Fruit fly (Drosophila melanogaster): Measurements from ENCODE around the gene CG10887.
"Not testable (repeated sequence)": the region's sequence is repeated elsewhere in the genome, so short reads cannot be mapped to it uniquely, and the experiment has no call there.

CG10887 gene

dm6 chr3R:20114538-20114937 is at the start of gene CG10887:
TSS of gene CG10887 (plus strand) at chr3R:20114838.
- TF ChIP-seq Met, Eip75B, CG7368 (GFP tag; optimal IDR thresholded peaks at IDR 0.05): not testable (repeated sequence)

dm6 chr3R:20066435-20066834 is 48.2 kb upstream of the CG10887 start:
- TF ChIP-seq CG32006 (GFP tag; optimal IDR thresholded peaks at IDR 0.05), result no peak
- TF ChIP-seq vri (GFP tag; optimal IDR thresholded peaks at IDR 0.05), result no peak
- no peak for TF ChIP-seq ss (GFP tag; optimal IDR thresholded peaks at IDR 0.05)
- TF ChIP-seq Ets21C (GFP tag; optimal IDR thresholded peaks at IDR 0.05), result no peak
- TF ChIP-seq Eip78C (GFP tag), result no peak
- TF ChIP-seq OdsH (GFP tag; optimal IDR thresholded peaks at IDR 0.05), result no peak
- TF ChIP-seq Hr4 (GFP tag; optimal IDR thresholded peaks at IDR 0.05), result no peak
- no peak for TF ChIP-seq CG7368 (GFP tag; optimal IDR thresholded peaks at IDR 0.05)
- no peak for TF ChIP-seq eg (GFP tag; IDR thresholded peaks at IDR 0.05)
- no peak for TF ChIP-seq Blimp-1 (GFP tag; optimal IDR thresholded peaks at IDR 0.05)
- no peak for TF ChIP-seq CG16779 (tag; optimal IDR thresholded peaks at IDR 0.05)
- no peak for TF ChIP-seq CG10669 (GFP tag; optimal IDR thresholded peaks at IDR 0.05)
- no peak for TF ChIP-seq CG11902 (GFP tag; optimal IDR thresholded peaks at IDR 0.05)
- no peak for TF ChIP-seq CG11762 (GFP tag; optimal IDR thresholded peaks at IDR 0.05; ENCODE audit: insufficient read depth)
- TF ChIP-seq Sox15 (GFP tag; optimal IDR thresholded peaks at IDR 0.05), result no peak
- TF ChIP-seq CG8119 (GFP tag; IDR thresholded peaks at IDR 0.05), result no peak
- TF ChIP-seq Gug (GFP tag; IDR thresholded peaks at IDR 0.05), result no peak
- TF ChIP-seq Eip75B (GFP tag; optimal IDR thresholded peaks at IDR 0.05), result no peak

DNA sequence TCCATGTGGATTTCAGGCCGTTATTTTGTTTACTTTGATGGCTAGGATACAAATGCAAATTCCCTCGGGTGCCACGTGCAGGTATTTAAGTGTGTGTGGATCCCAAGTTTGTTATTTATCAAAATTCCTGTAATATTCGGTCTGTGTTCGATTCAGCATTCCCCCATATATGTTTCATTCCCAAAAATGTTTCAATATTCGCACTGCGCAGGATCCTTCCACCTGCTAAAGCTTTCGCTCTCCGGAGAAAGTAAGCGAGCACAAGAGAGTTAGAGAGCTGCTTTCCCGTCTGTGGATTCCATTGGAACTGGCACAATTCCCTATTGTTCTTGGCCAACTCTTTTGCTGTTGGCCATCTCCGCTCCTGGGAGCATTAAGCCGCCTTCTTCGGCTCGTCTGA is 34.4 kb upstream of the CG10887 start:
- TF ChIP-seq Hr4 (GFP tag; optimal IDR thresholded peaks at IDR 0.05) (no peak), topi (GFP tag; optimal IDR thresholded peaks at IDR 0.05) (no peak), CG8119 (GFP tag; IDR thresholded peaks at IDR 0.05) (no peak), CG7368 (GFP tag; optimal IDR thresholded peaks at IDR 0.05) (no peak), salr (GFP tag; optimal IDR thresholded peaks at IDR 0.05) (no peak), CG6276 (GFP tag; optimal IDR thresholded peaks at IDR 0.05) (no peak), CG11902 (GFP tag; optimal IDR thresholded peaks at IDR 0.05) (no peak), pdm3 (GFP tag; optimal IDR thresholded peaks at IDR 0.05) (no peak), CG3919 (GFP tag; optimal IDR thresholded peaks at IDR 0.05) (no peak), CG1621 (tag; optimal IDR thresholded peaks at IDR 0.05) (no peak), Hr38 (GFP tag; optimal IDR thresholded peaks at IDR 0.05) (no peak), CG6792 (GFP tag; optimal IDR thresholded peaks at IDR 0.05) (no peak), Sox102F (GFP tag; optimal IDR thresholded peaks at IDR 0.05) (no peak), CG15336 (GFP tag; IDR thresholded peaks at IDR 0.05) (no peak), CG10669 (GFP tag; optimal IDR thresholded peaks at IDR 0.05) (no peak), CG11294 (GFP tag; IDR thresholded peaks at IDR 0.05) (no peak), Lpt (GFP tag; optimal IDR thresholded peaks at IDR 0.05) (no peak), vri (GFP tag; optimal IDR thresholded peaks at IDR 0.05) (no peak)

- TF ChIP-seq CG10669 (GFP tag; optimal IDR thresholded peaks at IDR 0.05) (no peak), Sox15 (GFP tag; optimal IDR thresholded peaks at IDR 0.05) (no peak), CG1621 (tag; optimal IDR thresholded peaks at IDR 0.05) (no peak), eg (GFP tag; IDR thresholded peaks at IDR 0.05) (no peak), CG6854 (GFP tag; optimal IDR thresholded peaks at IDR 0.05) (no peak), svp (GFP tag) (no peak), fd85E (GFP tag; optimal IDR thresholded peaks at IDR 0.05) (no peak), CG8632 (GFP tag; optimal IDR thresholded peaks at IDR 0.05) (no peak), CG32006 (GFP tag; optimal IDR thresholded peaks at IDR 0.05) (no peak), CG6808 (GFP tag; optimal IDR thresholded peaks at IDR 0.05) (no peak), topi (GFP tag; optimal IDR thresholded peaks at IDR 0.05) (no peak), pdm3 (GFP tag; optimal IDR thresholded peaks at IDR 0.05) (no peak), fd59A (GFP tag; optimal IDR thresholded peaks at IDR 0.05) (no peak), lz (GFP tag; optimal IDR thresholded peaks at IDR 0.05) (no peak), achi (GFP tag; optimal IDR thresholded peaks at IDR 0.05) (no peak), CG6276 (GFP tag; optimal IDR thresholded peaks at IDR 0.05) (no peak), CG11294 (GFP tag; IDR thresholded peaks at IDR 0.05) (no peak)
These were observed 32.3 kb upstream of the CG10887 start, which contains the start of gene Rh3 for dm6 chr3R:20082350-20082749. TSS of gene Rh3 (minus strand) at chr3R:20082450.

All from whole organism, prepupa.